Fruit fly (Drosophila melanogaster) whole organism, embryonic: ENCODE results near the gene osp.
A peak's percentile ranks its signal among the peaks of the same experiment; 100 is the strongest.

Source experiments
- CG13287 ChIP-seq: fragments of 200-800 bp; sonication (Bioruptor generic); IDR thresholded peaks from 2 replicates; pipeline ENCODE4 v1.3.6; 2022; ENCODE audit warnings: missing biosample characterization, missing genetic modification characterization; ENCODE audit not compliant: partially characterized antibody
- gem ChIP-seq: fragments of 200-800 bp; sonication (Bioruptor generic); optimal IDR thresholded peaks from 2 replicates; lab custom pipeline; 2019; ENCODE audit warnings: missing biosample characterization, mild to moderate bottlenecking, missing genetic modification characterization, moderate library complexity
- wor ChIP-seq: fragments of 200-800 bp; sonication (Bioruptor generic); IDR thresholded peaks from 2 replicates; pipeline ENCODE4 v1.3.6; 2022; ENCODE audit warnings: missing biosample characterization, missing genetic modification characterization

DNA sequence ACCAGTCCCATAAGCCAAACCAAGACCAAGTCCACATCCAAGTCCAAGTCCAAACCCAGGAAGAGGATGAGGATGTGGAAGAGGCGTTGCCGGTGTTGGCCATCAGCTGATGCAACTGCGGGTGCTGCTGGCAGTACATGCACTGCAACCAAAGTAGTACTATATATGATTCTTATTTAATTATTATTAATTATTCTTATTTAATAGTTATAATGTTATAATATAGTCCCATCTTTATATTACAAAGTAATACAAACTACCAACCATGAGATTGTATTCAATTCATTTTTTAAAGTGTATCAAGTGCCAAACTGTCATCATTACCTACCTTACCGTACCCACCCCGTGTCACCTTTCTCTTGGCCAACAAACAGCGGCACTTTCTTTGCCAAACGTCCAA lies 54.2 kb downstream of the osp start:
- no peak for TF ChIP-seq wor (GFP tag; lab: Robert Waterston, UW)
- no peak for TF ChIP-seq CG13287 (GFP tag; lab: Robert Waterston, UW)
- TF ChIP-seq gem (tag; lab: Kevin White, UChicago), result peak; percentile 18
